In genomic region chr2L:3485506-3485905, dm6 we compare ENCODE assay signal across 1 fruit fly cellular context.
TF ChIP-seq lines count a peak whose summit lies in the region.

No protein-coding gene starts in this region.

TF ChIP-seq in whole organism, prepupa, 60 proteins besides CTCF, POLR2A, EP300 and RAD21 (continued from another document):
- peak; percentile 30 for TF ChIP-seq Eip78C (GFP tag; lab: Kevin White, UChicago)
- TF ChIP-seq CG8632 (GFP tag; optimal IDR thresholded peaks at IDR 0.05; lab: Kevin White, UChicago): no peak
- peak; percentile 4 for TF ChIP-seq net (GFP tag; optimal IDR thresholded peaks at IDR 0.05; lab: Kevin White, UChicago)
- no peak for TF ChIP-seq dsx (GFP tag; optimal IDR thresholded peaks at IDR 0.05; lab: Kevin White, UChicago; ENCODE audit: poor library complexity, severe bottlenecking)
- no peak for TF ChIP-seq ss (GFP tag; optimal IDR thresholded peaks at IDR 0.05; lab: Kevin White, UChicago)
- TF ChIP-seq CG4318 (GFP tag; optimal IDR thresholded peaks at IDR 0.05; lab: Kevin White, UChicago): peak; percentile 23
- TF ChIP-seq CG1621 (tag; optimal IDR thresholded peaks at IDR 0.05; lab: Kevin White, UChicago): no peak
- no peak for TF ChIP-seq CG6854 (GFP tag; optimal IDR thresholded peaks at IDR 0.05; lab: Kevin White, UChicago)
- TF ChIP-seq Ets96B (tag; optimal IDR thresholded peaks at IDR 0.05; lab: Kevin White, UChicago): no peak
- TF ChIP-seq Met (GFP tag; optimal IDR thresholded peaks at IDR 0.05; lab: Kevin White, UChicago): no peak
- no peak for TF ChIP-seq CG34406 (GFP tag; optimal IDR thresholded peaks at IDR 0.05; lab: Kevin White, UChicago)
- no peak for TF ChIP-seq Sox15 (GFP tag; optimal IDR thresholded peaks at IDR 0.05; lab: Kevin White, UChicago)
- no peak for TF ChIP-seq Smox (GFP tag; optimal IDR thresholded peaks at IDR 0.05; lab: Kevin White, UChicago)
- TF ChIP-seq CG8319 (GFP tag; optimal IDR thresholded peaks at IDR 0.05; lab: Kevin White, UChicago): no peak
- TF ChIP-seq CG3032 (tag; optimal IDR thresholded peaks at IDR 0.05; lab: Kevin White, UChicago): no peak
TF ChIP-seq in whole organism, prepupa: peak in this region for 14.
